Fruit fly (Drosophila melanogaster) whole organism, prepupa: Measurements from ENCODE around the gene CG7362.

Source experiments
- Blimp-1 ChIP-seq: fragments of 200-800 bp; sonication (Bioruptor generic); optimal IDR thresholded peaks from 3 replicates; lab custom pipeline; 2017; ENCODE audit warnings: missing biosample characterization, missing genetic modification characterization, mild to moderate bottlenecking, moderate library complexity, missing genetic modification reagents
- CG10631 ChIP-seq: fragments of 200-800 bp; sonication (Bioruptor generic); optimal IDR thresholded peaks from 2 replicates; lab custom pipeline; 2016; ENCODE audit warnings: missing biosample characterization, missing genetic modification characterization
- CG10669 ChIP-seq: fragments of 200-800 bp; sonication (Bioruptor generic); optimal IDR thresholded peaks from 3 replicates; lab custom pipeline; 2018; ENCODE audit warnings: missing biosample characterization, mild to moderate bottlenecking, missing genetic modification characterization, moderate library complexity
- CG11294 ChIP-seq: fragments of 200-800 bp; sonication (Bioruptor generic); IDR thresholded peaks from 2 replicates; pipeline ENCODE4 v1.3.6; 2022; ENCODE audit warnings: missing biosample characterization, missing genetic modification characterization
- CG11762 ChIP-seq: fragments of 200-800 bp; sonication (Bioruptor generic); optimal IDR thresholded peaks from 3 replicates; lab custom pipeline; 2016; ENCODE audit warnings: missing biosample characterization, missing genetic modification characterization; ENCODE audit not compliant: insufficient read depth
- CG11902 ChIP-seq: fragments of 200-800 bp; sonication (Bioruptor generic); optimal IDR thresholded peaks from 3 replicates; lab custom pipeline; 2016; ENCODE audit warnings: missing biosample characterization, missing genetic modification characterization
- CG15336 ChIP-seq: fragments of 200-800 bp; sonication (Bioruptor generic); IDR thresholded peaks from 2 replicates; pipeline ENCODE4 v1.3.6; 2022; ENCODE audit warnings: missing biosample characterization, missing genetic modification characterization
- CG1621 ChIP-seq: fragments of 200-800 bp; sonication (Bioruptor generic); optimal IDR thresholded peaks from 3 replicates; lab custom pipeline; 2018; ENCODE audit warnings: missing biosample characterization, mild to moderate bottlenecking, missing genetic modification characterization
- CG16779 ChIP-seq: fragments of 200-800 bp; sonication (Bioruptor generic); optimal IDR thresholded peaks from 3 replicates; lab custom pipeline; 2017; ENCODE audit warnings: missing biosample characterization, mild to moderate bottlenecking, missing genetic modification characterization
- CG3032 ChIP-seq: fragments of 200-800 bp; optimal IDR thresholded peaks from 2 replicates; lab custom pipeline; 2019; ENCODE audit warnings: missing biosample characterization, mild to moderate bottlenecking, missing genetic modification characterization, moderate library complexity
- CG32006 ChIP-seq: fragments of 200-800 bp; sonication (Bioruptor generic); optimal IDR thresholded peaks from 3 replicates; lab custom pipeline; 2017; ENCODE audit warnings: missing biosample characterization, mild to moderate bottlenecking, missing genetic modification characterization
- CG34406 ChIP-seq: fragments of 200-800 bp; sonication (Bioruptor generic); optimal IDR thresholded peaks from 3 replicates; lab custom pipeline; 2016; ENCODE audit warnings: missing biosample characterization, missing genetic modification characterization
- CG3919 ChIP-seq: fragments of 200-800 bp; sonication (Bioruptor generic); optimal IDR thresholded peaks from 3 replicates; lab custom pipeline; 2016; ENCODE audit warnings: missing biosample characterization, missing genetic modification characterization
- CG4318 ChIP-seq: fragments of 200-800 bp; sonication (Bioruptor generic); optimal IDR thresholded peaks from 3 replicates; lab custom pipeline; 2017; ENCODE audit warnings: missing biosample characterization, mild to moderate bottlenecking, missing genetic modification characterization
- CG6163 ChIP-seq: fragments of 200-800 bp; sonication (Bioruptor generic); IDR thresholded peaks from 3 replicates; pipeline ENCODE4 v1.3.6; 2022; ENCODE audit warnings: missing biosample characterization, missing genetic modification characterization
- CG6276 ChIP-seq: fragments of 200-800 bp; sonication (Bioruptor generic); optimal IDR thresholded peaks from 2 replicates; lab custom pipeline; 2017; ENCODE audit warnings: missing biosample characterization, mild to moderate bottlenecking, missing genetic modification characterization
- CG6792 ChIP-seq: fragments of 200-800 bp; sonication (Bioruptor generic); optimal IDR thresholded peaks from 3 replicates; lab custom pipeline; 2016; ENCODE audit warnings: missing biosample characterization, missing genetic modification characterization
- CG6808 ChIP-seq: fragments of 200-800 bp; sonication (Bioruptor generic); optimal IDR thresholded peaks from 3 replicates; lab custom pipeline; 2017; ENCODE audit warnings: missing biosample characterization, missing genetic modification characterization, mild to moderate bottlenecking, moderate library complexity, missing genetic modification reagents
- CG6854 ChIP-seq: fragments of 200-800 bp; sonication (Bioruptor generic); optimal IDR thresholded peaks from 2 replicates; lab custom pipeline; 2017; ENCODE audit warnings: missing biosample characterization, mild to moderate bottlenecking, missing genetic modification characterization
- CG7368 ChIP-seq: fragments of 200-800 bp; sonication (Bioruptor generic); optimal IDR thresholded peaks from 3 replicates; lab custom pipeline; 2016; ENCODE audit warnings: missing biosample characterization, missing genetic modification characterization
- CG8119 ChIP-seq: fragments of 200-800 bp; sonication (Bioruptor generic); IDR thresholded peaks from 3 replicates; pipeline ENCODE4 v1.3.6; 2022; ENCODE audit warnings: missing biosample characterization, missing genetic modification characterization
- CG8319 ChIP-seq: fragments of 200-800 bp; sonication (Bioruptor generic); optimal IDR thresholded peaks from 3 replicates; lab custom pipeline; 2016; ENCODE audit warnings: missing biosample characterization, missing genetic modification characterization
- CG8632 ChIP-seq: fragments of 200-800 bp; sonication (Bioruptor generic); optimal IDR thresholded peaks from 3 replicates; lab custom pipeline; 2016; ENCODE audit warnings: missing biosample characterization, missing genetic modification characterization
- Eip75B ChIP-seq: fragments of 200-800 bp; sonication (Bioruptor generic); optimal IDR thresholded peaks from 3 replicates; lab custom pipeline; 2016; ENCODE audit warnings: missing biosample characterization, missing genetic modification characterization
- Eip78C ChIP-seq: fragments of 200-800 bp; sonication (Bioruptor generic); peaks from one replicate; lab custom pipeline; 2016; ENCODE audit warnings: missing biosample characterization, missing genetic modification characterization
- Eip93F ChIP-seq: fragments of 200-800 bp; sonication (Bioruptor generic); optimal IDR thresholded peaks from 2 replicates; lab custom pipeline; 2016; ENCODE audit warnings: missing biosample characterization, mild to moderate bottlenecking, missing genetic modification characterization
- Ets21C ChIP-seq: fragments of 200-800 bp; sonication (Bioruptor generic); optimal IDR thresholded peaks from 3 replicates; lab custom pipeline; 2016; ENCODE audit warnings: missing biosample characterization, missing genetic modification characterization
- Ets96B ChIP-seq: fragments of 200-800 bp; optimal IDR thresholded peaks from 2 replicates; lab custom pipeline; 2019; ENCODE audit warnings: missing biosample characterization, mild to moderate bottlenecking, missing genetic modification characterization, moderate library complexity
- Gug ChIP-seq: fragments of 200-800 bp; sonication (Bioruptor generic); IDR thresholded peaks from 2 replicates; pipeline ENCODE4 v1.3.6; 2022; ENCODE audit warnings: missing biosample characterization, missing genetic modification characterization
- Hr39 ChIP-seq: fragments of 200-800 bp; sonication (Bioruptor generic); optimal IDR thresholded peaks from 2 replicates; lab custom pipeline; 2016; ENCODE audit warnings: missing biosample characterization, missing genetic modification characterization
- Lpt ChIP-seq: fragments of 200-800 bp; sonication (Bioruptor generic); optimal IDR thresholded peaks from 3 replicates; lab custom pipeline; 2016; ENCODE audit warnings: missing biosample characterization, missing genetic modification characterization
- Smox ChIP-seq: fragments of 200-800 bp; sonication (Bioruptor generic); optimal IDR thresholded peaks from 3 replicates; lab custom pipeline; 2016; ENCODE audit warnings: missing biosample characterization, missing genetic modification characterization
- Sox102F ChIP-seq: fragments of 200-800 bp; sonication (Bioruptor generic); optimal IDR thresholded peaks from 2 replicates; lab custom pipeline; 2016; ENCODE audit warnings: missing biosample characterization, mild to moderate bottlenecking, missing genetic modification characterization
- achi ChIP-seq: fragments of 200-800 bp; sonication (Bioruptor generic); optimal IDR thresholded peaks from 3 replicates; lab custom pipeline; 2016; ENCODE audit warnings: missing biosample characterization, missing genetic modification characterization
- acj6 ChIP-seq: fragments of 200-800 bp; sonication (Bioruptor generic); optimal IDR thresholded peaks from 3 replicates; lab custom pipeline; 2016; ENCODE audit warnings: missing biosample characterization, missing genetic modification characterization
- cyc ChIP-seq: fragments of 200-800 bp; sonication (Bioruptor generic); optimal IDR thresholded peaks from 3 replicates; lab custom pipeline; 2016; ENCODE audit warnings: missing biosample characterization, missing genetic modification characterization
- dac ChIP-seq: fragments of 200-800 bp; sonication (Bioruptor generic); optimal IDR thresholded peaks from 2 replicates; lab custom pipeline; 2017; ENCODE audit warnings: missing biosample characterization, mild to moderate bottlenecking, missing genetic modification characterization
- dsx ChIP-seq: fragments of 200-800 bp; optimal IDR thresholded peaks from 3 replicates; lab custom pipeline; 2019; ENCODE audit warnings: missing biosample characterization, mild to moderate bottlenecking, missing genetic modification characterization, moderate library complexity; ENCODE audit not compliant: poor library complexity, severe bottlenecking
- eg ChIP-seq: fragments of 200-800 bp; sonication (Bioruptor generic); IDR thresholded peaks from 3 replicates; pipeline ENCODE4 v1.3.6; 2022; ENCODE audit warnings: missing biosample characterization, missing genetic modification characterization
- esn ChIP-seq: fragments of 200-800 bp; sonication (Bioruptor generic); optimal IDR thresholded peaks from 2 replicates; lab custom pipeline; 2016; ENCODE audit warnings: missing biosample characterization, mild to moderate bottlenecking, missing genetic modification characterization, moderate library complexity
- fd59A ChIP-seq: fragments of 200-800 bp; sonication (Bioruptor generic); optimal IDR thresholded peaks from 2 replicates; lab custom pipeline; 2017; ENCODE audit warnings: missing biosample characterization, mild to moderate bottlenecking, missing genetic modification characterization, missing genetic modification reagents
- fkh ChIP-seq: fragments of 200-800 bp; sonication (Bioruptor generic); optimal IDR thresholded peaks from 3 replicates; lab custom pipeline; 2017; ENCODE audit warnings: missing biosample characterization, mild to moderate bottlenecking, missing genetic modification characterization, moderate library complexity
- lz ChIP-seq: fragments of 200-800 bp; sonication (Bioruptor generic); optimal IDR thresholded peaks from 3 replicates; lab custom pipeline; 2016; ENCODE audit warnings: missing biosample characterization, missing genetic modification characterization
- pdm3 ChIP-seq: fragments of 200-800 bp; sonication (Bioruptor generic); optimal IDR thresholded peaks from 3 replicates; lab custom pipeline; 2016; ENCODE audit warnings: missing biosample characterization, missing genetic modification characterization
- salr ChIP-seq, 2 experiments: fragments of 200-800 bp; sonication (Bioruptor generic); optimal IDR thresholded peaks; 3 replicates each; lab custom pipeline; 2016 to 2018; ENCODE audit warnings: missing biosample characterization in 2 of 2, missing genetic modification characterization in 2 of 2, mild to moderate bottlenecking in 1 of 2
- spab ChIP-seq: fragments of 200-800 bp; sonication (Bioruptor generic); optimal IDR thresholded peaks from 2 replicates; lab custom pipeline; 2017; ENCODE audit warnings: missing biosample characterization, mild to moderate bottlenecking, missing genetic modification characterization, missing genetic modification reagents
- ss ChIP-seq, 2 experiments: fragments of 200-800 bp; sonication (Bioruptor generic); optimal IDR thresholded peaks; 2 replicates in 1 of 2; 3 replicates in 1 of 2; lab custom pipeline; 2017 to 2018; ENCODE audit warnings: mild to moderate bottlenecking in 2 of 2, missing biosample characterization in 2 of 2, missing genetic modification characterization in 2 of 2, moderate library complexity in 1 of 2
- vri ChIP-seq: fragments of 200-800 bp; sonication (Bioruptor generic); optimal IDR thresholded peaks from 3 replicates; lab custom pipeline; 2016; ENCODE audit warnings: missing biosample characterization, mild to moderate bottlenecking, missing genetic modification characterization

Gene CG7362

dm6 chr3R:14779733-14780278 lies 25.5 kb upstream of the CG7362 start (continued):
- no peak for TF ChIP-seq CG11294 (GFP tag; lab: Robert Waterston, UW)
- no peak for TF ChIP-seq CG11762 (GFP tag; lab: Kevin White, UChicago)
- no peak for TF ChIP-seq salr (GFP tag; optimal IDR thresholded peaks at IDR 0.05; lab: Kevin White, UChicago)
- no peak for TF ChIP-seq dac (GFP tag; lab: Kevin White, UChicago)
- TF ChIP-seq cyc = no peak
- TF ChIP-seq CG6792 (GFP tag; lab: Kevin White, UChicago) = no peak
- no peak for TF ChIP-seq fkh
- TF ChIP-seq CG8319 (GFP tag; lab: Kevin White, UChicago) = no peak
- peak; percentile 20 for TF ChIP-seq achi (GFP tag; lab: Kevin White, UChicago)

- TF ChIP-seq CG6808 (GFP tag; lab: Kevin White, UChicago) (no peak), Hr39 (GFP tag; lab: Kevin White, UChicago) (peak; percentile 15), Sox102F (GFP tag; lab: Kevin White, UChicago) (peak; percentile 16), pdm3 (GFP tag; lab: Kevin White, UChicago) (peak; percentile 68), eg (GFP tag; lab: Robert Waterston, UW) (peak; percentile 83), Gug (GFP tag; lab: Robert Waterston, UW) (peak; percentile 42; the same call in 1 of the 2 replicates), lz (GFP tag; lab: Kevin White, UChicago) (peak; percentile 32), Lpt (GFP tag; lab: Kevin White, UChicago) (peak; percentile 21), CG1621 (tag; lab: Kevin White, UChicago) (no peak), spab (GFP tag; lab: Kevin White, UChicago) (no peak), Eip78C (GFP tag; lab: Kevin White, UChicago) (peak; percentile 91), CG7368 (GFP tag; lab: Kevin White, UChicago) (no peak), CG3919 (peak; percentile 53), esn (GFP tag; lab: Kevin White, UChicago) (peak; percentile 54), dac (GFP tag; lab: Kevin White, UChicago) (peak; percentile 35), Eip93F (GFP tag; lab: Kevin White, UChicago) (no peak), CG15336 (peak; percentile 81), Ets96B (tag; lab: Kevin White, UChicago) (peak; percentile 46), dsx (peak; percentile 31), CG8119 (GFP tag; lab: Robert Waterston, UW) (peak; percentile 81), acj6 (peak; percentile 56), CG10669 (peak; percentile 30), fd59A (GFP tag; lab: Kevin White, UChicago) (no peak), Eip75B (peak; percentile 70), CG3032 (peak; percentile 43), CG8632 (GFP tag; lab: Kevin White, UChicago) (peak; percentile 36), CG6163 (GFP tag; lab: Robert Waterston, UW) (peak; percentile 75), CG6276 (GFP tag; lab: Kevin White, UChicago) (peak; percentile 46), CG6854 (GFP tag; lab: Kevin White, UChicago) (no peak), CG11902 (GFP tag; lab: Kevin White, UChicago) (no peak), CG11762 (GFP tag; lab: Kevin White, UChicago) (no peak), ss (GFP tag; optimal IDR thresholded peaks at IDR 0.05; lab: Kevin White, UChicago) (peak in 1 of 2 experiments; percentile 48), CG11294 (GFP tag; lab: Robert Waterston, UW) (0 out of 2 replicates have a peak, but pooled peaks have one; percentile 28), CG8319 (GFP tag; lab: Kevin White, UChicago) (no peak), CG4318 (GFP tag; lab: Kevin White, UChicago) (peak; percentile 30), CG6792 (GFP tag; lab: Kevin White, UChicago) (peak; percentile 40), Smox (GFP tag; lab: Kevin White, UChicago) (peak; percentile 8), Blimp-1 (no peak), CG34406 (GFP tag; lab: Kevin White, UChicago) (peak; percentile 55), Ets21C (GFP tag; lab: Kevin White, UChicago) (no peak), CG16779 (tag; lab: Kevin White, UChicago) (peak; percentile 11), CG32006 (GFP tag; lab: Kevin White, UChicago) (peak; percentile 72), vri (GFP tag; lab: Kevin White, UChicago) (peak; percentile 0), CG10631 (peak; percentile 51)
Measured at dm6 chr3R:14775395-14775794, 21.1 kb upstream of the CG7362 start.
